Fruit fly (Drosophila melanogaster) whole organism, embryonic: Measurements from ENCODE around the gene Uba5.

Experiments used
- Bgb ChIP-seq: fragments of 200-800 bp; sonication (Bioruptor generic); IDR thresholded peaks from 2 replicates; pipeline ENCODE4 v1.3.6; 2022; ENCODE audit warnings: missing biosample characterization, missing genetic modification characterization; ENCODE audit not compliant: partially characterized antibody
- Blimp-1 ChIP-seq: fragments of 200-800 bp; sonication (Bioruptor generic); optimal IDR thresholded peaks from 3 replicates; lab custom pipeline; 2018; ENCODE audit warnings: missing biosample characterization, missing genetic modification characterization, mild to moderate bottlenecking, moderate library complexity, missing genetic modification reagents
- CG10147 ChIP-seq: fragments of 200-800 bp; sonication (Bioruptor generic); optimal IDR thresholded peaks from 2 replicates; lab custom pipeline; 2019; ENCODE audit warnings: missing biosample characterization, mild to moderate bottlenecking, missing genetic modification characterization, moderate library complexity
- CG10274 ChIP-seq: fragments of 200-800 bp; sonication (Bioruptor generic); optimal IDR thresholded peaks from 3 replicates; lab custom pipeline; 2017; ENCODE audit warnings: missing biosample characterization, mild to moderate bottlenecking, missing genetic modification characterization
- CG12071 ChIP-seq: fragments of 200-800 bp; sonication (Bioruptor generic); optimal IDR thresholded peaks from 3 replicates; lab custom pipeline; 2018; ENCODE audit warnings: missing biosample characterization, mild to moderate bottlenecking, missing genetic modification characterization
- CG13287 ChIP-seq: fragments of 200-800 bp; sonication (Bioruptor generic); IDR thresholded peaks from 2 replicates; pipeline ENCODE4 v1.3.6; 2022; ENCODE audit warnings: missing biosample characterization, missing genetic modification characterization; ENCODE audit not compliant: partially characterized antibody
- CG14050 ChIP-seq: fragments of 200-800 bp; sonication (Bioruptor generic); IDR thresholded peaks from 3 replicates; pipeline ENCODE4 v1.3.6; 2022; ENCODE audit warnings: missing biosample characterization, missing genetic modification characterization
- CG15011 ChIP-seq: fragments of 200-800 bp; sonication (Bioruptor generic); optimal IDR thresholded peaks from 3 replicates; lab custom pipeline; 2018; ENCODE audit warnings: missing biosample characterization, mild to moderate bottlenecking, missing genetic modification characterization
- CG15269 ChIP-seq: fragments of 200-800 bp; sonication (Bioruptor generic); optimal IDR thresholded peaks from 2 replicates; lab custom pipeline; 2018; ENCODE audit warnings: missing biosample characterization, mild to moderate bottlenecking, missing genetic modification characterization, moderate library complexity
- CG15514 ChIP-seq: fragments of 200-800 bp; sonication (Bioruptor generic); optimal IDR thresholded peaks from 3 replicates; lab custom pipeline; 2017; ENCODE audit warnings: missing biosample characterization, missing genetic modification characterization, mild to moderate bottlenecking, moderate library complexity, missing genetic modification reagents
- CG17361 ChIP-seq: fragments of 200-800 bp; sonication (Bioruptor generic); IDR thresholded peaks from 3 replicates; pipeline ENCODE4 v1.3.6; 2022; ENCODE audit warnings: missing biosample characterization, missing genetic modification characterization
- CG2712 ChIP-seq: fragments of 200-800 bp; optimal IDR thresholded peaks from 3 replicates; lab custom pipeline; 2019; ENCODE audit warnings: missing biosample characterization, mild to moderate bottlenecking, missing genetic modification characterization, moderate library complexity
- CG30431 ChIP-seq: fragments of 200-800 bp; sonication (Bioruptor generic); optimal IDR thresholded peaks from 2 replicates; lab custom pipeline; 2017; ENCODE audit warnings: missing biosample characterization, missing genetic modification characterization
- CG7963 ChIP-seq: fragments of 200-800 bp; sonication (Bioruptor generic); IDR thresholded peaks from 3 replicates; pipeline ENCODE4 v1.3.6; 2022; ENCODE audit warnings: missing biosample characterization, missing genetic modification characterization; ENCODE audit not compliant: partially characterized antibody
- Doc2 ChIP-seq: fragments of 200-800 bp; sonication (Bioruptor generic); IDR thresholded peaks from 2 replicates; pipeline ENCODE4 v1.3.6; 2022; ENCODE audit warnings: missing biosample characterization, missing genetic modification characterization
- Dp ChIP-seq: fragments of 200-800 bp; sonication (Bioruptor generic); optimal IDR thresholded peaks from 2 replicates; lab custom pipeline; 2018; ENCODE audit warnings: missing biosample characterization, mild to moderate bottlenecking, missing genetic modification characterization, moderate library complexity
- Hey ChIP-seq: fragments of 200-800 bp; sonication (Bioruptor generic); optimal IDR thresholded peaks from 3 replicates; lab custom pipeline; 2018; ENCODE audit warnings: missing biosample characterization, mild to moderate bottlenecking, missing genetic modification characterization
- Hr51 ChIP-seq, 2 experiments: fragments of 200-800 bp; sonication (Bioruptor generic); optimal IDR thresholded peaks; 2 replicates in 1 of 2; 3 replicates in 1 of 2; lab custom pipeline; 2016 to 2018; ENCODE audit warnings: missing biosample characterization in 2 of 2, missing genetic modification characterization in 2 of 2, mild to moderate bottlenecking in 1 of 2, moderate library complexity in 1 of 2
- Mes4 ChIP-seq: fragments of 200-800 bp; sonication (Bioruptor generic); optimal IDR thresholded peaks from 2 replicates; lab custom pipeline; 2016; ENCODE audit warnings: missing biosample characterization, missing genetic modification characterization
- Nf-YA ChIP-seq: fragments of 200-800 bp; sonication (Bioruptor generic); IDR thresholded peaks from 2 replicates; pipeline ENCODE4 v1.3.6; 2022; ENCODE audit warnings: missing biosample characterization, missing genetic modification characterization
- NfI ChIP-seq: fragments of 200-800 bp; sonication (Bioruptor generic); optimal IDR thresholded peaks from 3 replicates; lab custom pipeline; 2018; ENCODE audit warnings: missing biosample characterization, mild to moderate bottlenecking, missing genetic modification characterization, moderate library complexity
- Scr ChIP-seq: fragments of 200-800 bp; sonication (Bioruptor generic); IDR thresholded peaks from 2 replicates; pipeline ENCODE4 v1.3.6; 2022; ENCODE audit warnings: missing biosample characterization, missing genetic modification characterization; ENCODE audit not compliant: partially characterized antibody
- Taf1 ChIP-seq: fragments of 200-800 bp; sonication (Bioruptor generic); IDR thresholded peaks from 2 replicates; pipeline ENCODE4 v1.3.6; 2022; ENCODE audit warnings: missing biosample characterization, missing genetic modification characterization
- Tbp ChIP-seq: fragments of >200 bp; optimal IDR thresholded peaks from 2 replicates; lab custom pipeline; 2018; ENCODE audit warnings: missing biosample characterization, missing genetic modification characterization
- Xrp1 ChIP-seq: fragments of 200-800 bp; sonication (Bioruptor generic); IDR thresholded peaks from 2 replicates; pipeline ENCODE4 v1.3.6; 2022; ENCODE audit warnings: missing biosample characterization, missing genetic modification characterization
- ab ChIP-seq: fragments of 200-800 bp; sonication (Bioruptor generic); optimal IDR thresholded peaks from 2 replicates; lab custom pipeline; 2016; ENCODE audit warnings: missing biosample characterization, missing genetic modification characterization
- corto ChIP-seq: fragments of 200-800 bp; sonication (Bioruptor generic); optimal IDR thresholded peaks from 2 replicates; lab custom pipeline; 2016; ENCODE audit warnings: missing biosample characterization, mild to moderate bottlenecking, missing genetic modification characterization, moderate library complexity
- dan ChIP-seq: fragments of 200-800 bp; sonication (Bioruptor generic); IDR thresholded peaks from 2 replicates; pipeline ENCODE4 v1.3.6; 2022; ENCODE audit warnings: missing biosample characterization, missing genetic modification characterization
- eve ChIP-seq, 2 experiments: fragments of >200 bp; optimal IDR thresholded peaks; 2 replicates each; lab custom pipeline; 2017; ENCODE audit warnings: missing biosample characterization in 2 of 2, missing genetic modification characterization in 2 of 2
- hbn ChIP-seq: fragments of 200-800 bp; sonication (Bioruptor generic); IDR thresholded peaks from 2 replicates; pipeline ENCODE4 v1.3.6; 2022; ENCODE audit warnings: missing biosample characterization, missing genetic modification characterization; ENCODE audit not compliant: partially characterized antibody
- maf-S ChIP-seq: fragments of 200-800 bp; sonication (Bioruptor generic); optimal IDR thresholded peaks from 2 replicates; lab custom pipeline; 2016; ENCODE audit warnings: missing biosample characterization, missing genetic modification characterization
- mam ChIP-seq: fragments of 200-800 bp; sonication (Bioruptor generic); optimal IDR thresholded peaks from 3 replicates; lab custom pipeline; 2016; ENCODE audit warnings: missing biosample characterization, missing genetic modification characterization
- nerfin-2 ChIP-seq: fragments of 200-800 bp; sonication (Bioruptor generic); IDR thresholded peaks from 2 replicates; pipeline ENCODE4 v1.3.6; 2022; ENCODE audit warnings: missing biosample characterization, missing genetic modification characterization; ENCODE audit not compliant: partially characterized antibody
- nmo ChIP-seq: fragments of 200-800 bp; sonication (Bioruptor generic); optimal IDR thresholded peaks from 2 replicates; lab custom pipeline; 2018; ENCODE audit warnings: missing biosample characterization, mild to moderate bottlenecking, missing genetic modification characterization, moderate library complexity
- oc ChIP-seq: fragments of 200-800 bp; sonication (Bioruptor generic); optimal IDR thresholded peaks from 2 replicates; lab custom pipeline; 2018; ENCODE audit warnings: missing biosample characterization, mild to moderate bottlenecking, missing genetic modification characterization, moderate library complexity
- phol ChIP-seq: fragments of 200-800 bp; sonication (Bioruptor generic); optimal IDR thresholded peaks from 3 replicates; lab custom pipeline; 2018; ENCODE audit warnings: missing biosample characterization, mild to moderate bottlenecking, missing genetic modification characterization, moderate library complexity
- pita ChIP-seq: fragments of 200-800 bp; sonication (Bioruptor generic); optimal IDR thresholded peaks from 2 replicates; lab custom pipeline; 2017; ENCODE audit warnings: missing biosample characterization, mild to moderate bottlenecking, missing genetic modification characterization
- ro ChIP-seq: fragments of 200-800 bp; sonication (Bioruptor generic); IDR thresholded peaks from 2 replicates; pipeline ENCODE4 v1.3.6; 2022; ENCODE audit warnings: missing biosample characterization, missing genetic modification characterization
- sens ChIP-seq: fragments of 200-800 bp; sonication (Bioruptor generic); peaks from one replicate; lab custom pipeline; 2016; ENCODE audit warnings: missing biosample characterization, missing genetic modification characterization
- sim ChIP-seq: fragments of 200-800 bp; sonication (Bioruptor generic); IDR thresholded peaks from 2 replicates; pipeline ENCODE4 v1.3.6; 2022; ENCODE audit warnings: missing biosample characterization, missing genetic modification characterization
- sna ChIP-seq: fragments of 200-800 bp; sonication (Bioruptor generic); IDR thresholded peaks from 2 replicates; pipeline ENCODE4 v1.3.6; 2022; ENCODE audit warnings: missing biosample characterization, missing genetic modification characterization; ENCODE audit not compliant: partially characterized antibody
- sqz ChIP-seq: fragments of 200-800 bp; sonication (Bioruptor generic); optimal IDR thresholded peaks from 3 replicates; lab custom pipeline; 2018; ENCODE audit warnings: missing biosample characterization, mild to moderate bottlenecking, missing genetic modification characterization
- stc ChIP-seq: fragments of 200-800 bp; sonication (Bioruptor generic); IDR thresholded peaks from 2 replicates; pipeline ENCODE4 v1.3.6; 2022; ENCODE audit warnings: missing biosample characterization, missing genetic modification characterization
- tio ChIP-seq: fragments of 200-800 bp; sonication (Bioruptor generic); optimal IDR thresholded peaks from 2 replicates; lab custom pipeline; 2017; ENCODE audit warnings: missing biosample characterization, missing genetic modification characterization, inconsistent platforms
- tna ChIP-seq: fragments of 200-800 bp; sonication (Bioruptor generic); IDR thresholded peaks from 2 replicates; pipeline ENCODE4 v1.3.6; 2022; ENCODE audit warnings: missing biosample characterization, missing genetic modification characterization; ENCODE audit not compliant: partially characterized antibody
- trem ChIP-seq: fragments of 200-800 bp; optimal IDR thresholded peaks from 3 replicates; lab custom pipeline; 2019; ENCODE audit warnings: missing biosample characterization, mild to moderate bottlenecking, missing genetic modification characterization, moderate library complexity
- ttk ChIP-seq: fragments of 200-800 bp; sonication (Bioruptor generic); IDR thresholded peaks from 2 replicates; pipeline ENCODE4 v2.1.2; 2022; ENCODE audit warnings: missing biosample characterization, missing genetic modification characterization
- vnd ChIP-seq: fragments of 200-800 bp; sonication (Bioruptor generic); IDR thresholded peaks from 3 replicates; pipeline ENCODE4 v1.3.6; 2022; ENCODE audit warnings: missing biosample characterization, missing genetic modification characterization; ENCODE audit not compliant: partially characterized antibody

Gene Uba5

dm6 chrX:11449476-11450119, 33.7 kb upstream of the Uba5 start (continued):
- TF ChIP-seq CG15514 (GFP tag; lab: Kevin White, UChicago) (peak; percentile 72), oc (peak; percentile 66), Nf-YA (peak; percentile 71), Blimp-1 (GFP tag; lab: Kevin White, UChicago) (peak; percentile 76), vnd (GFP tag; lab: Robert Waterston, UW) (no peak), nerfin-2 (no peak), stc (GFP tag; lab: Robert Waterston, UW) (peak; percentile 83), ab (peak; percentile 62), eve (GFP tag; optimal IDR thresholded peaks at IDR 0.05; lab: Kevin White, UChicago) (peak in 1 of 2 experiments; percentile 92), Dp (GFP tag; lab: Kevin White, UChicago) (no peak), ro (GFP tag; lab: Robert Waterston, UW) (0 out of 2 replicates have a peak, but pooled peaks have one; percentile 26), pita (no peak), corto (GFP tag; lab: Kevin White, UChicago) (no peak), sim (GFP tag; lab: Robert Waterston, UW) (peak; percentile 52; the same call in 1 of the 2 replicates), Mes4 (GFP tag; lab: Kevin White, UChicago) (peak; percentile 76), CG17361 (GFP tag; lab: Robert Waterston, UW) (peak; percentile 82), Hr51 (GFP tag; optimal IDR thresholded peaks at IDR 0.05; lab: Kevin White, UChicago) (peak; percentile 69 to 88), tna (no peak), CG30431 (GFP tag; lab: Kevin White, UChicago) (peak; percentile 72), Hey (tag; lab: Kevin White, UChicago) (peak; percentile 60), CG2712 (peak; percentile 82), dan (GFP tag; lab: Robert Waterston, UW) (peak; percentile 55), CG10147 (GFP tag; lab: Kevin White, UChicago) (peak; percentile 79), CG14050 (GFP tag; lab: Robert Waterston, UW) (peak; percentile 81), Taf1 (GFP tag; lab: Robert Waterston, UW) (peak; percentile 65), CG15011 (GFP tag; lab: Kevin White, UChicago) (peak; percentile 60), Xrp1 (peak; percentile 86), CG10274 (GFP tag; lab: Kevin White, UChicago) (peak; percentile 71), Bgb (no peak), mam (GFP tag; lab: Kevin White, UChicago) (peak; percentile 87), CG13287 (GFP tag; lab: Robert Waterston, UW) (no peak), phol (tag; lab: Kevin White, UChicago) (peak; percentile 82), sens (GFP tag; lab: Kevin White, UChicago) (peak; percentile 97), Scr (GFP tag; lab: Robert Waterston, UW) (no peak), CG12071 (GFP tag; lab: Kevin White, UChicago) (peak; percentile 88), Doc2 (peak; percentile 28; the same call in 1 of the 2 replicates), Tbp (GFP tag; lab: Kevin White, UChicago) (no peak), sna (GFP tag; lab: Robert Waterston, UW) (no peak), ttk (GFP tag; lab: Robert Waterston, UW) (peak; percentile 86), tio (GFP tag; lab: Kevin White, UChicago) (peak; percentile 77), CG7963 (GFP tag; lab: Robert Waterston, UW) (no peak), nmo (GFP tag; lab: Kevin White, UChicago) (peak; percentile 73), CG15269 (tag; lab: Kevin White, UChicago) (peak; percentile 92), sqz (peak; percentile 78), hbn (GFP tag; lab: Robert Waterston, UW) (no peak), NfI (GFP tag; lab: Kevin White, UChicago) (peak; percentile 88), trem (tag; lab: Kevin White, UChicago) (peak; percentile 52), maf-S (GFP tag; lab: Kevin White, UChicago) (peak; percentile 70)
